Fruit fly (Drosophila melanogaster): ENCODE results near the gene CG2218.

The CG2218 gene

dm6 chr3R:30424993-30425392 is 3.1 kb downstream of the CG2218 start, which contains the start of gene CG15536 (continued):
- TF ChIP-seq Pdp1 (GFP tag; optimal IDR thresholded peaks at IDR 0.05), result peak in 1 of 2 experiments; percentile 22
- TF ChIP-seq CG14710 (tag; optimal IDR thresholded peaks at IDR 0.05), result peak; percentile 22
- TF ChIP-seq Rfx (GFP tag; IDR thresholded peaks at IDR 0.05), result no peak
- TF ChIP-seq CG3995 (GFP tag; optimal IDR thresholded peaks at IDR 0.05), result peak; percentile 6
- TF ChIP-seq ems (GFP tag; optimal IDR thresholded peaks at IDR 0.05), result no peak
- TF ChIP-seq psq (GFP tag; optimal IDR thresholded peaks at IDR 0.05), result no peak
- TF ChIP-seq CG9215 (GFP tag; IDR thresholded peaks at IDR 0.05), result no peak
- no peak for TF ChIP-seq CG4854 (GFP tag; optimal IDR thresholded peaks at IDR 0.05)
- no peak for TF ChIP-seq unpg (GFP tag; optimal IDR thresholded peaks at IDR 0.05)
- no peak for TF ChIP-seq kni (GFP tag; optimal IDR thresholded peaks at IDR 0.05)
- no peak for TF ChIP-seq CG12744 (GFP tag; optimal IDR thresholded peaks at IDR 0.05)
- no peak for TF ChIP-seq croc (GFP tag; conservative IDR thresholded peaks at IDR 0.05)
- TF ChIP-seq CG10959 (GFP tag; IDR thresholded peaks at IDR 0.05), result no peak
- TF ChIP-seq tup (GFP tag; optimal IDR thresholded peaks at IDR 0.05), result no peak
- TF ChIP-seq CG11504 (tag; optimal IDR thresholded peaks at IDR 0.05), result no peak
- TF ChIP-seq CG10462 (GFP tag; optimal IDR thresholded peaks at IDR 0.05), result no peak
- no peak for TF ChIP-seq CG11456 (GFP tag; IDR thresholded peaks at IDR 0.05)
- no peak for TF ChIP-seq CG10565 (GFP tag; optimal IDR thresholded peaks at IDR 0.05)
- no peak for TF ChIP-seq Hey (tag; optimal IDR thresholded peaks at IDR 0.05)
- no peak for TF ChIP-seq CG4707 (GFP tag; optimal IDR thresholded peaks at IDR 0.05)
- TF ChIP-seq CG16815 (GFP tag; optimal IDR thresholded peaks at IDR 0.05), result no peak
- no peak for TF ChIP-seq Ravus (GFP tag; IDR thresholded peaks at IDR 0.05)
- no peak for TF ChIP-seq Ssrp (tag; optimal IDR thresholded peaks at IDR 0.05)
- no peak for TF ChIP-seq CG15514 (GFP tag; optimal IDR thresholded peaks at IDR 0.05)
- TF ChIP-seq HLH4C (GFP tag; IDR thresholded peaks at IDR 0.05; ENCODE audit: partially characterized antibody), result peak; percentile 64
- TF ChIP-seq sd (tag; optimal IDR thresholded peaks at IDR 0.05), result peak; percentile 96
- no peak for TF ChIP-seq klu (GFP tag; IDR thresholded peaks at IDR 0.05)
- TF ChIP-seq sima (GFP tag; optimal IDR thresholded peaks at IDR 0.05), result no peak
- TF ChIP-seq CG17802 (tag; optimal IDR thresholded peaks at IDR 0.05), result no peak
- TF ChIP-seq ssp (GFP tag; IDR thresholded peaks at IDR 0.05), result no peak
- TF ChIP-seq YL-1 (GFP tag; optimal IDR thresholded peaks at IDR 0.05), result peak; percentile 60
- TF ChIP-seq CG8924 (tag; optimal IDR thresholded peaks at IDR 0.05), result no peak
- TF ChIP-seq Hmx (GFP tag; optimal IDR thresholded peaks at IDR 0.05), result no peak
- TF ChIP-seq zf30C (GFP tag; optimal IDR thresholded peaks at IDR 0.05), result no peak
- no peak for TF ChIP-seq lab (GFP tag; optimal IDR thresholded peaks at IDR 0.05)
- no peak for TF ChIP-seq CG7556 (GFP tag; optimal IDR thresholded peaks at IDR 0.05)
- no peak for TF ChIP-seq Sry-δ (GFP tag; optimal IDR thresholded peaks at IDR 0.05)
- TF ChIP-seq CG15073 (GFP tag; optimal IDR thresholded peaks at IDR 0.05), result no peak
- TF ChIP-seq nerfin-2 (GFP tag; IDR thresholded peaks at IDR 0.05; ENCODE audit: partially characterized antibody), result peak; percentile 54; the same call in 1 of the 2 replicates
- peak; percentile 87 for TF ChIP-seq Dref (GFP tag; IDR thresholded peaks at IDR 0.05)
- TF ChIP-seq mam (GFP tag; optimal IDR thresholded peaks at IDR 0.05), result no peak
- no peak for TF ChIP-seq eyg (GFP tag; optimal IDR thresholded peaks at IDR 0.05)
- TF ChIP-seq CG17359 (tag; optimal IDR thresholded peaks at IDR 0.05), result no peak
- peak; percentile 47 for TF ChIP-seq trem (tag; optimal IDR thresholded peaks at IDR 0.05)
- no peak for TF ChIP-seq seq (GFP tag; IDR thresholded peaks at IDR 0.05)
- TF ChIP-seq pan (optimal IDR thresholded peaks at IDR 0.05), result no peak
- no peak for TF ChIP-seq pan (GFP tag; optimal IDR thresholded peaks at IDR 0.05 in 1 of 2, IDR thresholded peaks at IDR 0.05 in 1 of 2)
- peak; percentile 7 for TF ChIP-seq Xbp1 (GFP tag; optimal IDR thresholded peaks at IDR 0.05)
- TF ChIP-seq yki (optimal IDR thresholded peaks at IDR 0.05), result no peak
- no peak for TF ChIP-seq CG6813 (GFP tag; optimal IDR thresholded peaks at IDR 0.05)
- TF ChIP-seq CG34376 (GFP tag; optimal IDR thresholded peaks at IDR 0.05), result no peak
- no peak for TF ChIP-seq dpn (GFP tag; optimal IDR thresholded peaks at IDR 0.05)
